Worm (Caenorhabditis elegans) whole organism, late embryonic: ENCODE data around the gene gldi-2.

ENCODE experiments used
- K02D7.2 ChIP-seq: sonication (generic microtip); optimal IDR thresholded peaks from 2 replicates; lab custom pipeline; 2017; ENCODE audit warnings: mild to moderate bottlenecking, missing genetic modification characterization, missing compliant biosample characterization
- ama-1 ChIP-seq: fragments of 150-350 bp; optimal IDR thresholded peaks from 2 replicates; lab custom pipeline; 2014
- ceh-14 ChIP-seq: sonication (generic microtip); optimal IDR thresholded peaks from 2 replicates; lab custom pipeline; 2016; ENCODE audit warnings: missing genotype, missing genetic modification characterization, missing compliant biosample characterization
- ceh-2 ChIP-seq: sonication (generic microtip); optimal IDR thresholded peaks from 2 replicates; lab custom pipeline; 2016; ENCODE audit warnings: missing genotype, missing genetic modification characterization, missing compliant biosample characterization
- nhr-11 ChIP-seq: fragments of 150-350 bp; optimal IDR thresholded peaks from 2 replicates; lab custom pipeline; 2014; ENCODE audit warnings: missing biosample characterization, missing genetic modification characterization

DNA sequence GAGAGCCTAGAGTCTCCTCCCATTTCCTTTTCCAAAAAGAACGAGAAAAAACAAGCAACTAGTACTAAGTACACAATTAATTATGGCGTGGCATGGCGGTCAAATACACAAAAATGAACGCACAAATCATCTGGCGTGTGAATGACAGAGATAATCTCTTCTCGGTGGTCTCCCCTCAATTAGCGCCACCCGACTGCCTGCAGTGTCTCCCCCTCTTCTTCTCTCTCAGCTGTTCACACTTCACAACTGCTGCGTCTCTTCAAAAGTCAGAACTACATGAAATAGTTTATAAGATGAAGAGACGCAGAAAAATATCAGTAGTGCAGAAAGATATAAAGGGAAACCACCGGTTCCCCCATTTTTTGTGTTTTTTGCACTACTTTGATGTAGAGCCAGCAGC is 44.2 kb downstream of the gldi-2 start:
- TF ChIP-seq ama-1 (lab: Kevin White, UChicago): no peak
- no peak for TF ChIP-seq K02D7.2
- TF ChIP-seq nhr-11: no peak
- peak; percentile 68 for TF ChIP-seq ceh-14 (tag; lab: Kevin White, UChicago)
- peak; percentile 49 for TF ChIP-seq ceh-2 (tag; lab: Kevin White, UChicago)
